Fruit fly (Drosophila melanogaster) whole organism, embryonic: ENCODE results near the gene CG5892.

ENCODE experiments used
- CG14441 ChIP-seq: fragments of 200-800 bp; sonication (Bioruptor generic); IDR thresholded peaks from 2 replicates; pipeline ENCODE4 v1.3.6; 2022; ENCODE audit warnings: missing biosample characterization, missing genetic modification characterization
- CG2875 ChIP-seq: fragments of 200-800 bp; sonication (Bioruptor generic); optimal IDR thresholded peaks from 2 replicates; lab custom pipeline; 2017; ENCODE audit warnings: missing biosample characterization, mild to moderate bottlenecking, missing genetic modification characterization, missing genetic modification reagents
- CG6813 ChIP-seq: fragments of 200-800 bp; sonication (Bioruptor generic); optimal IDR thresholded peaks from 2 replicates; lab custom pipeline; 2017; ENCODE audit warnings: missing biosample characterization, missing genetic modification characterization, mild to moderate bottlenecking, moderate library complexity, missing genetic modification reagents
- CG9876 ChIP-seq: fragments of 200-800 bp; sonication (Bioruptor generic); optimal IDR thresholded peaks from 2 replicates; lab custom pipeline; 2016; ENCODE audit warnings: missing biosample characterization, missing genetic modification characterization
- Hmx ChIP-seq: fragments of 200-800 bp; sonication (Bioruptor generic); optimal IDR thresholded peaks from 2 replicates; lab custom pipeline; 2016; ENCODE audit warnings: missing biosample characterization, missing genetic modification characterization
- Nf-YA ChIP-seq: fragments of 200-800 bp; sonication (Bioruptor generic); IDR thresholded peaks from 2 replicates; pipeline ENCODE4 v1.3.6; 2022; ENCODE audit warnings: missing biosample characterization, missing genetic modification characterization
- ci ChIP-seq: fragments of 200-800 bp; sonication (Bioruptor generic); IDR thresholded peaks from 3 replicates; pipeline ENCODE4 v1.3.6; 2022; ENCODE audit warnings: missing biosample characterization, missing genetic modification characterization
- fd3F ChIP-seq: fragments of 200-800 bp; sonication (Bioruptor generic); optimal IDR thresholded peaks from 2 replicates; lab custom pipeline; 2018; ENCODE audit warnings: missing biosample characterization, mild to moderate bottlenecking, missing genetic modification characterization, moderate library complexity
- fu2 ChIP-seq: fragments of 200-800 bp; sonication (Bioruptor generic); optimal IDR thresholded peaks from 2 replicates; lab custom pipeline; 2016; ENCODE audit warnings: missing biosample characterization, missing genetic modification characterization
- gsb-n ChIP-seq: fragments of 200-800 bp; sonication (Bioruptor generic); optimal IDR thresholded peaks from 3 replicates; lab custom pipeline; 2018; ENCODE audit warnings: missing biosample characterization, mild to moderate bottlenecking, missing genetic modification characterization
- jigr1 ChIP-seq: fragments of 200-800 bp; sonication (Bioruptor generic); IDR thresholded peaks from 3 replicates; pipeline ENCODE4 v1.3.6; 2022; ENCODE audit warnings: missing biosample characterization, missing genetic modification characterization
- row ChIP-seq: fragments of 200-800 bp; sonication (Bioruptor generic); IDR thresholded peaks from 3 replicates; pipeline ENCODE4 v1.3.6; 2022; ENCODE audit warnings: missing biosample characterization, missing genetic modification characterization
- vfl ChIP-seq: fragments of 200-800 bp; sonication (Bioruptor generic); optimal IDR thresholded peaks from 2 replicates; lab custom pipeline; 2016; ENCODE audit warnings: missing biosample characterization, missing genetic modification characterization

DNA sequence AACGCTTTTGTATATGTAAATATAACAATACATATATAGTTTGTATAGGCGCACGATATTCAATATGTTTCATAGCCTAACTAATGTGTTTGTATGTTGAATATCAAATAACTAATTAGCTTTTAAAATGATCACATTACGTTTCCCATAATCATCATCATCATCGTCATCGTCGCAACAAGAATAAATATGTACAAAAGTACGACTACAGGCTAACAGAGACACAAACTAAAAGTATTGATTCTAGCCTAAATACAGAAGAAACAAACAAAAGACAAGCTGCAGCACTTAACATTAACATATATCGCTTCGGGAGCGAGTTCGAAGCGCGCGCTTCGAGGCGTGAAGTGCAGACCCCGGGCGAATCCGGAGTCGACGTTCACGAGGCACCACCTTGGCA, 28.8 kb downstream of the CG5892 start:
- TF ChIP-seq vfl (GFP tag; lab: Kevin White, UChicago) (no peak), Nf-YA (GFP tag; lab: Robert Waterston, UW) (no peak), fd3F (GFP tag; lab: Kevin White, UChicago) (no peak), fu2 (GFP tag; lab: Kevin White, UChicago) (no peak), gsb-n (tag; lab: Kevin White, UChicago) (no peak), CG6813 (GFP tag; lab: Kevin White, UChicago) (peak; percentile 66), CG9876 (GFP tag; lab: Kevin White, UChicago) (no peak), CG14441 (no peak), row (no peak), ci (GFP tag; lab: Robert Waterston, UW) (0 out of 3 replicates have a peak, but pooled peaks have one; percentile 22), Hmx (GFP tag; lab: Kevin White, UChicago) (no peak), jigr1 (no peak), CG2875 (GFP tag; lab: Kevin White, UChicago) (peak; percentile 44)
